Worm (Caenorhabditis elegans) whole organism, L1 larva: ENCODE results near the gene M02D8.5.

Experiments used
- C04F5.9 ChIP-seq: sonication (generic microtip); optimal IDR thresholded peaks from 2 replicates; lab custom pipeline; 2016; ENCODE audit warnings: missing genetic modification characterization, missing compliant biosample characterization
- ama-1 ChIP-seq: fragments of 150-350 bp; optimal IDR thresholded peaks from 2 replicates; lab custom pipeline; 2014
- egl-27 ChIP-seq, 2 experiments: fragments of 150-350 bp in 1 of 2; sonication (generic microtip); optimal IDR thresholded peaks; 3 replicates each; lab custom pipeline; 2017 to 2018; ENCODE audit warnings: missing biosample characterization in 2 of 2, missing genetic modification characterization in 2 of 2, missing genetic modification reagents in 2 of 2
- jun-1 ChIP-seq: fragments of 150-350 bp; optimal IDR thresholded peaks from 2 replicates; lab custom pipeline; 2014; ENCODE audit warnings: missing biosample characterization, missing genetic modification reagents, missing genetic modification characterization
- mef-2 ChIP-seq: fragments of 150-350 bp; optimal IDR thresholded peaks from 2 replicates; lab custom pipeline; 2014; ENCODE audit warnings: missing biosample characterization, missing genetic modification characterization
- nhr-12 ChIP-seq: sonication (generic microtip); optimal IDR thresholded peaks from 2 replicates; lab custom pipeline; 2017; ENCODE audit warnings: missing biosample characterization, missing genetic modification characterization
- pag-3 ChIP-seq: sonication (generic microtip); optimal IDR thresholded peaks from 2 replicates; lab custom pipeline; 2017; ENCODE audit warnings: missing genetic modification characterization, mild to moderate bottlenecking, missing compliant biosample characterization, antibody characterized with exemption, borderline replicate concordance; ENCODE audit not compliant: insufficient read depth
- snu-23 ChIP-seq: sonication (generic microtip); optimal IDR thresholded peaks from 2 replicates; lab custom pipeline; 2016; ENCODE audit warnings: missing genetic modification characterization, missing compliant biosample characterization
- unc-130 ChIP-seq: fragments of 150-350 bp; optimal IDR thresholded peaks from 2 replicates; lab custom pipeline; 2017; ENCODE audit warnings: missing biosample characterization, missing genetic modification characterization, inconsistent platforms
- unc-62 ChIP-seq: fragments of 150-350 bp; optimal IDR thresholded peaks from 2 replicates; lab custom pipeline; 2014; ENCODE audit warnings: missing biosample characterization, missing genetic modification reagents, missing genetic modification characterization
- ztf-11 ChIP-seq, 2 experiments: sonication (generic microtip); optimal IDR thresholded peaks; 2 replicates each; lab custom pipeline; 2016 to 2017; ENCODE audit warnings: missing genetic modification characterization in 2 of 2, missing biosample characterization in 1 of 2, missing compliant biosample characterization in 1 of 2

DNA sequence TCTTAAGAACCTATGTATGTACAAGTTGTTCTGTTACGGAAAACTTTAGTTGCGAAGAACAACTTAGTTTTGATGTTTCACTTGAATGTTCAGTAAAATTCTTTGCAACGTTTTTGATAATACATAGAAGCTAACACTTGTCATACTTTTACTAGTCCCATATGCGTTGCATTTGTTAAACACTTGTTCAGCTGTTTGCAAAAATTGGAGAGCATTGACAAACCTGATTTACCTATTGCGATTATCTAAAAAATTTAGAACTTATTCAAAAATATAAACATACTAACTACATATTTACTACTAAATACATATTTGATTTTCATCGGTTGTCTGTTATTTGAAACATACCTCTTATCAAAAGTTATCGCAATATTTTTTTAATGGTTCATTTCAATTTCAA, 43.2 kb downstream of the M02D8.5 start:
- TF ChIP-seq ztf-11 (tag; optimal IDR thresholded peaks at IDR 0.05; lab: Kevin White, UChicago) (no peak), snu-23 (GFP tag; lab: Kevin White, UChicago) (no peak), jun-1 (no peak), C04F5.9 (no peak), egl-27 (tag; optimal IDR thresholded peaks at IDR 0.05; lab: Kevin White, UChicago) (no peak), mef-2 (no peak), unc-130 (tag; lab: Kevin White, UChicago) (no peak), pag-3 (no peak), unc-62 (GFP tag; lab: Kevin White, UChicago) (no peak), nhr-12 (tag; lab: Kevin White, UChicago) (no peak), ama-1 (lab: Kevin White, UChicago) (no peak)
